Fruit fly (Drosophila melanogaster): ENCODE data around the gene HLH4C.

Gene HLH4C

DNA sequence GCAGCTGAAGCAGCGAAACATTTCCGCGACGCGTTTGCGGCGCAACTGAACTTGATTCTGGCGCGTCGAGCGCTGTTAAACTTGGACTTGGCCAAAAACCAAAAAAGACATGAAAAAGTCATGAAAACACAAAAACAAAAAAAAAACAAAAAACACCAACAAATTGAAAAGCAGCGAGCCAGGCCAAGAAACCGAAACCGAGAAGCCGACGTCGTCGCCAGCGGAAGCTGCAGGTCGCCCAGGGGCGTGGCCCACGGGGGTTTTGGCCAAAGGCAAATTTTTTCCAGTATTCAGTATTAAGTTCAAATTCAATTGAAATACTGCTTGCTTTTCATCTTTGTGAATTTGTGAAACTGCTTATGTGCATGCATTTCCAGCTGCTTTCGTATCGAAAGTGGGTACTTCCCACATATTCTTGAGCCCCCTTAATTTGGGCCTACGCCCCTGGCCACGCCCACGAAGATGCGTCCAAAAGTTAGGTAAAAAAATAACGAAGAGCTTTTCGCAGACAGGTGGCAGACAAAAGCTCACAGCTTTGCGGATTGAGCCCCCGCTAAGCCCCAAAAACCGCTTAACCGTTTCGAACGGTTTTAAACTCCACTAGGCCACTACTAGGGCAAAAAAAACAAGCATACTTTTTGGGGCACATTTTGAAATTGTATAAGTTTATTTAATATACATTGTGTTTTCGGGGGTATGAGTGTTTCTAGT is 19.6 kb upstream of the HLH4C start, which contains the start of gene CG3009 (continued):
- TF ChIP-seq CG3065 (GFP tag; optimal IDR thresholded peaks at IDR 0.05), result peak; percentile 98
- peak; percentile 99 for TF ChIP-seq CG12659 (GFP tag; optimal IDR thresholded peaks at IDR 0.05)
- peak; percentile 97 for TF ChIP-seq sug (tag; optimal IDR thresholded peaks at IDR 0.05)
- peak; percentile 99 for TF ChIP-seq CG10543 (GFP tag; optimal IDR thresholded peaks at IDR 0.05)
- peak; percentile 27 for TF ChIP-seq BEAF-32 (GFP tag; optimal IDR thresholded peaks at IDR 0.05)
- TF ChIP-seq CG7928 (GFP tag; optimal IDR thresholded peaks at IDR 0.05), result peak; percentile 79
- peak; percentile 96 for TF ChIP-seq CG1792 (GFP tag; optimal IDR thresholded peaks at IDR 0.05)
- TF ChIP-seq otp (GFP tag; IDR thresholded peaks at IDR 0.05), result peak; percentile 95
- peak; percentile 98 for TF ChIP-seq CG11695 (GFP tag; IDR thresholded peaks at IDR 0.05)
- TF ChIP-seq Hmr (GFP tag; optimal IDR thresholded peaks at IDR 0.05), result peak; percentile 99
- peak; percentile 99 for TF ChIP-seq CHES-1-like (GFP tag; optimal IDR thresholded peaks at IDR 0.05)
- TF ChIP-seq Nf-YB (GFP tag; optimal IDR thresholded peaks at IDR 0.05), result peak; percentile 84
- no peak for TF ChIP-seq cad (GFP tag; optimal IDR thresholded peaks at IDR 0.05)
- peak; percentile 69 for TF ChIP-seq MESR4 (GFP tag; optimal IDR thresholded peaks at IDR 0.05)
- peak; percentile 98 for TF ChIP-seq CG14014 (GFP tag; IDR thresholded peaks at IDR 0.05)
- peak; percentile 81; the same call in 1 of the 4 replicates for TF ChIP-seq chinmo (GFP tag; IDR thresholded peaks at IDR 0.05; ENCODE audit: partially characterized antibody)
- peak; percentile 26 for TF ChIP-seq stwl (tag; optimal IDR thresholded peaks at IDR 0.05)
- peak; percentile 98 for TF ChIP-seq CG2678 (tag; optimal IDR thresholded peaks at IDR 0.05)
- TF ChIP-seq Tbp (GFP tag; optimal IDR thresholded peaks at IDR 0.05), result no peak
- TF ChIP-seq chif (GFP tag; optimal IDR thresholded peaks at IDR 0.05), result peak; percentile 95 to 97
- TF ChIP-seq insv (GFP tag; optimal IDR thresholded peaks at IDR 0.05), result peak in 1 of 2 experiments; percentile 79
- peak; percentile 90 for TF ChIP-seq wek (GFP tag; optimal IDR thresholded peaks at IDR 0.05)
- peak; percentile 95 for TF ChIP-seq B-H1 (GFP tag; IDR thresholded peaks at IDR 0.05)
- TF ChIP-seq Drgx (GFP tag; IDR thresholded peaks at IDR 0.05), result peak; percentile 98
- TF ChIP-seq zf30C (GFP tag; optimal IDR thresholded peaks at IDR 0.05), result peak; percentile 16
- peak; percentile 97 for TF ChIP-seq CG8089 (GFP tag; optimal IDR thresholded peaks at IDR 0.05)
- TF ChIP-seq CG18764 (GFP tag; optimal IDR thresholded peaks at IDR 0.05), result peak; percentile 92
- peak; percentile 98 for TF ChIP-seq gro (GFP tag; optimal IDR thresholded peaks at IDR 0.05)
- TF ChIP-seq aop (GFP tag; IDR thresholded peaks at IDR 0.05), result peak; percentile 81
- no peak for TF ChIP-seq Lpt (GFP tag; optimal IDR thresholded peaks at IDR 0.05)
- peak; percentile 98 for TF ChIP-seq Hsf (GFP tag; optimal IDR thresholded peaks at IDR 0.05)
- peak; percentile 87 for TF ChIP-seq ab (GFP tag; optimal IDR thresholded peaks at IDR 0.05)
- peak; percentile 60 for TF ChIP-seq CG42726 (GFP tag; IDR thresholded peaks at IDR 0.05; ENCODE audit: partially characterized antibody)
- peak in 1 of 2 experiments; percentile 67 for TF ChIP-seq crp (GFP tag; optimal IDR thresholded peaks at IDR 0.05)
- peak; percentile 97 for TF ChIP-seq Mes4 (GFP tag; optimal IDR thresholded peaks at IDR 0.05)
- peak; percentile 92 for TF ChIP-seq fd64A (GFP tag; optimal IDR thresholded peaks at IDR 0.05)
- peak; percentile 97 for TF ChIP-seq Chrac-16 (GFP tag; optimal IDR thresholded peaks at IDR 0.05)
- TF ChIP-seq Aef1 (GFP tag; IDR thresholded peaks at IDR 0.05), result peak; percentile 97
- TF ChIP-seq CG16813 (GFP tag; IDR thresholded peaks at IDR 0.05; ENCODE audit: partially characterized antibody), result no peak
- peak; percentile 94 for TF ChIP-seq CG4820 (GFP tag; optimal IDR thresholded peaks at IDR 0.05)
- peak; percentile 24; the same call in 1 of the 2 replicates for TF ChIP-seq amos (GFP tag; IDR thresholded peaks at IDR 0.05; ENCODE audit: partially characterized antibody)
- TF ChIP-seq gsb (GFP tag; IDR thresholded peaks at IDR 0.05), result peak; percentile 96
- TF ChIP-seq CG17829 (tag; optimal IDR thresholded peaks at IDR 0.05), result peak; percentile 96
- TF ChIP-seq org-1 (GFP tag; optimal IDR thresholded peaks at IDR 0.05), result peak; percentile 98
- peak; percentile 90 for TF ChIP-seq sd (tag; optimal IDR thresholded peaks at IDR 0.05)
- TF ChIP-seq sr (GFP tag; IDR thresholded peaks at IDR 0.05), result peak; percentile 99
- peak; percentile 97 for TF ChIP-seq Camta (GFP tag; optimal IDR thresholded peaks at IDR 0.05)
- peak; percentile 89 for TF ChIP-seq trem (tag; optimal IDR thresholded peaks at IDR 0.05)
- TF ChIP-seq nom (GFP tag; optimal IDR thresholded peaks at IDR 0.05), result peak; percentile 96

Measured in whole organism, embryonic.